Worm (Caenorhabditis elegans): ENCODE measurements around the gene shl-1.

- TF ChIP-seq nhr-237 (tag; optimal IDR thresholded peaks at IDR 0.05) = no peak
- no peak for TF ChIP-seq ceh-82 (tag; optimal IDR thresholded peaks at IDR 0.05)
- TF ChIP-seq fos-1 (tag; optimal IDR thresholded peaks at IDR 0.05) = no peak
- TF ChIP-seq R02D3.7 (tag; optimal IDR thresholded peaks at IDR 0.05) = no peak
- no peak for TF ChIP-seq aly-2 (tag; optimal IDR thresholded peaks at IDR 0.05)
Observed at ce11 chrIV:6372993-6373392, 10.9 kb downstream of the shl-1 start, which contains the start of gene smg-3.

Data from whole organism, L3 larva.